Worm (Caenorhabditis elegans) whole organism, early embryonic: Measurements from ENCODE around the gene K08H2.7.

Experiments used
- B0310.2 ChIP-seq: sonication (generic microtip); optimal IDR thresholded peaks from 2 replicates; lab custom pipeline; 2016; ENCODE audit warnings: mild to moderate bottlenecking, missing genetic modification characterization, missing compliant biosample characterization
- F13C5.2 ChIP-seq: sonication (generic microtip); optimal IDR thresholded peaks from 2 replicates; lab custom pipeline; 2017; ENCODE audit warnings: mild to moderate bottlenecking, missing genetic modification characterization, inconsistent platforms, missing compliant biosample characterization
- aly-1 ChIP-seq: sonication (generic microtip); optimal IDR thresholded peaks from 2 replicates; lab custom pipeline; 2016; ENCODE audit warnings: missing genetic modification characterization, missing compliant biosample characterization
- ama-1 ChIP-seq: fragments of 150-350 bp; optimal IDR thresholded peaks from 2 replicates; lab custom pipeline; 2014
- ceh-13 ChIP-seq: fragments of 200-800 bp; sonication (Bioruptor generic); optimal IDR thresholded peaks from 2 replicates; lab custom pipeline; 2018; ENCODE audit warnings: mild to moderate bottlenecking, missing genetic modification characterization, missing compliant biosample characterization
- ceh-36 ChIP-seq: sonication (generic microtip); optimal IDR thresholded peaks from 2 replicates; lab custom pipeline; 2016; ENCODE audit warnings: missing genetic modification characterization, inconsistent platforms, missing compliant biosample characterization
- ets-7 ChIP-seq: sonication (generic microtip); optimal IDR thresholded peaks from 2 replicates; lab custom pipeline; 2016; ENCODE audit warnings: missing genotype, missing genetic modification characterization, missing compliant biosample characterization
- flt-1 ChIP-seq: fragments of 200-800 bp; sonication (Bioruptor generic); IDR thresholded peaks from 2 replicates; pipeline ENCODE4 v1.3.6; 2022; ENCODE audit warnings: missing genetic modification characterization, missing compliant biosample characterization
- hmbx-1 ChIP-seq: sonication (generic microtip); optimal IDR thresholded peaks from 2 replicates; lab custom pipeline; 2016; ENCODE audit warnings: mild to moderate bottlenecking, missing genetic modification characterization, missing compliant biosample characterization
- hmg-4 ChIP-seq: fragments of 200-800 bp; sonication (Bioruptor generic); optimal IDR thresholded peaks from 2 replicates; lab custom pipeline; 2018; ENCODE audit warnings: mild to moderate bottlenecking, missing genetic modification characterization, missing compliant biosample characterization
- hnd-1 ChIP-seq: sonication (generic microtip); optimal IDR thresholded peaks from 2 replicates; lab custom pipeline; 2016; ENCODE audit warnings: missing genetic modification characterization, missing compliant biosample characterization
- pes-1 ChIP-seq: fragments of 200-800 bp; sonication (Bioruptor generic); IDR thresholded peaks from 2 replicates; pipeline ENCODE4 v1.3.6; 2022; ENCODE audit warnings: missing genetic modification reagents, missing genetic modification characterization, missing compliant biosample characterization
- scrt-1 ChIP-seq: fragments of 200-800 bp; sonication (Bioruptor generic); IDR thresholded peaks from 2 replicates; pipeline ENCODE4 v1.3.6; 2022; ENCODE audit warnings: missing genetic modification characterization, missing compliant biosample characterization
- sea-1 ChIP-seq: fragments of 200-800 bp; sonication (Bioruptor generic); conservative IDR thresholded peaks from 2 replicates; pipeline ENCODE4 v1.3.6; 2022; ENCODE audit warnings: missing genetic modification characterization, missing compliant biosample characterization
- tbx-11 ChIP-seq: fragments of 200-800 bp; sonication (Bioruptor generic); IDR thresholded peaks from 2 replicates; pipeline ENCODE4 v1.3.6; 2022; ENCODE audit warnings: missing genetic modification characterization, missing compliant biosample characterization
- tbx-37 ChIP-seq: fragments of 200-800 bp; sonication (Bioruptor generic); conservative IDR thresholded peaks from 2 replicates; pipeline ENCODE4 v1.3.6; 2022; ENCODE audit warnings: missing genetic modification reagents, missing genetic modification characterization, missing compliant biosample characterization
- tra-4 ChIP-seq: sonication (generic microtip); optimal IDR thresholded peaks from 2 replicates; lab custom pipeline; 2017; ENCODE audit warnings: missing genetic modification characterization, missing compliant biosample characterization

K08H2.7 gene

ce11 chrX:13234879-13235278, 13.4 kb downstream of the K08H2.7 start, which contains the start of gene K08H2.2:
Gene K08H2.2 (minus strand): TSS chrX:13234979.
- TF ChIP-seq sea-1 (GFP tag; lab: Robert Waterston, UW) (no peak), pes-1 (GFP tag; lab: Robert Waterston, UW) (no peak), hmg-4 (GFP tag; lab: Kevin White, UChicago) (no peak), ets-7 (no peak)

- TF ChIP-seq F13C5.2 (no peak), flt-1 (no peak)
Observed at ce11 chrX:13232259-13232658, 16.0 kb downstream of the K08H2.7 start, which contains the start of gene bgnt-1.5. Gene bgnt-1.5 (minus strand): TSS chrX:13232359.

ce11 chrX:13227778-13228177, 20.5 kb downstream of the K08H2.7 start:
- TF ChIP-seq hmbx-1 (tag; lab: Kevin White, UChicago) (no peak), hmg-4 (GFP tag; lab: Kevin White, UChicago) (no peak), tbx-11 (GFP tag; lab: Robert Waterston, UW) (no peak), ceh-36 (tag; lab: Kevin White, UChicago) (no peak), tbx-37 (GFP tag; lab: Robert Waterston, UW) (no peak), ceh-13 (GFP tag; lab: Kevin White, UChicago) (no peak), pes-1 (GFP tag; lab: Robert Waterston, UW) (no peak), ets-7 (no peak), F13C5.2 (no peak)

ce11 chrX:13226614-13227096, 21.6 kb downstream of the K08H2.7 start, which contains the start of gene skr-21:
Gene skr-21 (minus strand): TSS chrX:13226664.
- 0 out of 2 replicates have a peak, but pooled peaks have one; percentile 27 for TF ChIP-seq sea-1 (GFP tag; lab: Robert Waterston, UW)
- peak; percentile 28 for TF ChIP-seq aly-1 (tag; lab: Kevin White, UChicago)
- no peak for TF ChIP-seq B0310.2 (tag; lab: Kevin White, UChicago)
- no peak for TF ChIP-seq tbx-11 (GFP tag; lab: Robert Waterston, UW)
- no peak for TF ChIP-seq ama-1 (lab: Kevin White, UChicago)
- TF ChIP-seq flt-1, result no peak
- TF ChIP-seq ets-7, result no peak
- TF ChIP-seq ceh-13 (GFP tag; lab: Kevin White, UChicago), result no peak
- no peak for TF ChIP-seq scrt-1 (GFP tag; lab: Robert Waterston, UW)

ce11 chrX:13225111-13225905, 22.9 kb downstream of the K08H2.7 start:
- TF ChIP-seq ceh-13 (GFP tag; lab: Kevin White, UChicago) (no peak), F13C5.2 (no peak), hnd-1 (no peak), pes-1 (GFP tag; lab: Robert Waterston, UW) (no peak), ceh-36 (tag; lab: Kevin White, UChicago) (peak; percentile 5)

- TF ChIP-seq F13C5.2, result no peak
- TF ChIP-seq hmbx-1 (tag; lab: Kevin White, UChicago), result no peak
- no peak for TF ChIP-seq tra-4 (tag; lab: Kevin White, UChicago)
- TF ChIP-seq scrt-1 (GFP tag; lab: Robert Waterston, UW), result no peak
- no peak for TF ChIP-seq B0310.2 (tag; lab: Kevin White, UChicago)
- TF ChIP-seq aly-1 (tag; lab: Kevin White, UChicago), result no peak
- no peak for TF ChIP-seq tbx-11 (GFP tag; lab: Robert Waterston, UW)
- TF ChIP-seq pes-1 (GFP tag; lab: Robert Waterston, UW), result no peak
- TF ChIP-seq ceh-36 (tag; lab: Kevin White, UChicago), result no peak
- TF ChIP-seq ceh-13 (GFP tag; lab: Kevin White, UChicago), result no peak
Observed at ce11 chrX:13224608-13225007, 23.6 kb downstream of the K08H2.7 start, which contains the start of gene skr-19. Gene skr-19 (minus strand): TSS chrX:13224708.

ce11 chrX:13223437-13223836, 24.8 kb downstream of the K08H2.7 start, which contains the start of gene skr-20:
Gene skr-20 (minus strand): TSS chrX:13223537.
- TF ChIP-seq ets-7 (no peak), ceh-13 (GFP tag; lab: Kevin White, UChicago) (no peak), B0310.2 (tag; lab: Kevin White, UChicago) (no peak), F13C5.2 (no peak), aly-1 (tag; lab: Kevin White, UChicago) (no peak), tra-4 (tag; lab: Kevin White, UChicago) (no peak), flt-1 (no peak), pes-1 (GFP tag; lab: Robert Waterston, UW) (no peak)

- TF ChIP-seq B0310.2 (tag; lab: Kevin White, UChicago), result no peak
- no peak for TF ChIP-seq ceh-36 (tag; lab: Kevin White, UChicago)
- no peak for TF ChIP-seq hmbx-1 (tag; lab: Kevin White, UChicago)
- no peak for TF ChIP-seq tbx-37 (GFP tag; lab: Robert Waterston, UW)
- no peak for TF ChIP-seq aly-1 (tag; lab: Kevin White, UChicago)
- TF ChIP-seq ceh-13 (GFP tag; lab: Kevin White, UChicago), result no peak
- no peak for TF ChIP-seq flt-1
- no peak for TF ChIP-seq ets-7
- no peak for TF ChIP-seq hnd-1
- no peak for TF ChIP-seq F13C5.2
- TF ChIP-seq ama-1 (lab: Kevin White, UChicago), result no peak
- no peak for TF ChIP-seq pes-1 (GFP tag; lab: Robert Waterston, UW)
- no peak for TF ChIP-seq tbx-11 (GFP tag; lab: Robert Waterston, UW)
- no peak for TF ChIP-seq scrt-1 (GFP tag; lab: Robert Waterston, UW)
- no peak for TF ChIP-seq hmg-4 (GFP tag; lab: Kevin White, UChicago)
- no peak for TF ChIP-seq sea-1 (GFP tag; lab: Robert Waterston, UW)
- no peak for TF ChIP-seq tra-4 (tag; lab: Kevin White, UChicago)
Observed at ce11 chrX:13221357-13221756, 26.9 kb downstream of the K08H2.7 start, which contains the start of gene asp-4. Gene asp-4 (minus strand): TSS chrX:13221462.
